Fruit fly (Drosophila melanogaster): ENCODE measurements around the gene CG6738.
A peak's percentile ranks its signal among the peaks of the same experiment; 100 is the strongest.

CG6738 gene

DNA sequence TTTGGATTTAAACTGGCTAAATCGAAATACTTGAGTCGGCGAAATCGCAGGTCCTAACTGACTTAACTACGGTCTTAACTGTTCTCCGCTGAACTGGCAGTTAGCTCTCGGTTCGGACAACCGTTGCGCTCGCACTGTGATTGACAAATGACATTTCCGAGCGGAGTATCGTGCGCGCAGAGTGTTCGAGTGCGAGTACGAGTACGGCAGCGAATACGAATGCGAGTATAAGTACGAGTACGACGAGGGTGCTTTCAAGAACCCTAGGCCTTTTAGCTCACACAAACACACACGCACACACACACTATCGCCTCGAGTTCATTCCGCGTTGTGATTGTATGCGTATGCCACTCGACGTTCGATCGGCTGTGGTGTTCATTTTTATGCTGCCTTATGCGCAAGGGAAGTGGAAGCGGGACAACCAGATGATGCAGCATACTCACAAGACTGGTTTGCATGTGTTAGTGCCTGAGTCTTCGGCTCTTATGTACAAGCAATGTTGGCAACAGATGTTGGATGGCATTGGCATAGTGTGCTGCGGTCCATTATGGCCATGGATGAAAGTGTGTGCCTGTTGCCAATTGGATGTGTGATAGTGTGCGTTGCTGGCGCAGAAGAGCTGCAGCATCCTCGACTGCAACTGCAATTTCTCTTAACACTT lies 42.5 kb downstream of the CG6738 start, which contains the start of gene hh (continued):
- no peak for TF ChIP-seq sage (GFP tag; optimal IDR thresholded peaks at IDR 0.05)
- peak; percentile 50 for TF ChIP-seq N (GFP tag; optimal IDR thresholded peaks at IDR 0.05)
- peak; percentile 21 for TF ChIP-seq Dif (GFP tag; optimal IDR thresholded peaks at IDR 0.05; ENCODE audit: partially characterized antibody)
- TF ChIP-seq Hnf4 (GFP tag; optimal IDR thresholded peaks at IDR 0.05), result no peak
- TF ChIP-seq lola (GFP tag; optimal IDR thresholded peaks at IDR 0.05), result no peak
- no peak for TF ChIP-seq CG32264 (GFP tag; optimal IDR thresholded peaks at IDR 0.05)
- no peak for TF ChIP-seq foxo (GFP tag; optimal IDR thresholded peaks at IDR 0.05)
- TF ChIP-seq tai (GFP tag; optimal IDR thresholded peaks at IDR 0.05), result no peak

DNA sequence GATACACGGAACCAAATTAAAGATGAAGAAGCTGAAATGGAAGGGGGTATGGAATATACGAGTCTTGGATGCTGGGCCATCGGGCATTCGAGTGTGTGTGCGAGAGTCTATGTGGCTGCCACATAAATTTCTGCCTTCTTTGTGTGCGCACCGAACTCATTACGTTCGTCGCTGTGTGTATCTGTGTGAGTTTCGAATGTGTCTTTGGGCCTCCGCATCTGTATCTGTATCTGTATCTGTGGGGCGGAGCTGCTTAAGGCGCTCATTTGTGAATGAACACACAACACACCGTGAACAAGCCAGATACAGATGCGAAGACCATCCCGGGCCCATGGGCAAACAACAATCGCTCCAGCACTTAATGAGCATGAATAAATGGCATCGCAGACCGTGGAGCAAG lies 44.1 kb downstream of the CG6738 start:
- TF ChIP-seq Dfd (GFP tag; optimal IDR thresholded peaks at IDR 0.05), result no peak
- no peak for TF ChIP-seq OdsH (GFP tag; optimal IDR thresholded peaks at IDR 0.05)
- no peak for TF ChIP-seq brk (GFP tag; optimal IDR thresholded peaks at IDR 0.05)
- no peak for TF ChIP-seq jim (GFP tag; optimal IDR thresholded peaks at IDR 0.05)
- TF ChIP-seq Vsx2 (GFP tag; optimal IDR thresholded peaks at IDR 0.05; ENCODE audit: partially characterized antibody), result no peak
- TF ChIP-seq dsf (GFP tag; optimal IDR thresholded peaks at IDR 0.05; ENCODE audit: borderline replicate concordance), result no peak
- TF ChIP-seq woc (GFP tag; optimal IDR thresholded peaks at IDR 0.05), result no peak
- no peak for TF ChIP-seq Rel (GFP tag; optimal IDR thresholded peaks at IDR 0.05)
- TF ChIP-seq Rel (tag; optimal IDR thresholded peaks at IDR 0.05), result no peak
- TF ChIP-seq Hr83 (GFP tag; optimal IDR thresholded peaks at IDR 0.05; ENCODE audit: poor library complexity, severe bottlenecking), result no peak
- TF ChIP-seq psq (GFP tag; optimal IDR thresholded peaks at IDR 0.05), result no peak
- no peak for TF ChIP-seq HLH106 (tag; optimal IDR thresholded peaks at IDR 0.05)
- no peak for TF ChIP-seq dl (GFP tag; optimal IDR thresholded peaks at IDR 0.05; ENCODE audit: insufficient read depth in 1 of 2, partially characterized antibody in 2 of 2)
- TF ChIP-seq Dif (GFP tag; optimal IDR thresholded peaks at IDR 0.05; ENCODE audit: partially characterized antibody), result no peak
- TF ChIP-seq lola (GFP tag; optimal IDR thresholded peaks at IDR 0.05), result no peak
- no peak for TF ChIP-seq CG32264 (GFP tag; optimal IDR thresholded peaks at IDR 0.05)
- no peak for TF ChIP-seq pan (optimal IDR thresholded peaks at IDR 0.05)

DNA sequence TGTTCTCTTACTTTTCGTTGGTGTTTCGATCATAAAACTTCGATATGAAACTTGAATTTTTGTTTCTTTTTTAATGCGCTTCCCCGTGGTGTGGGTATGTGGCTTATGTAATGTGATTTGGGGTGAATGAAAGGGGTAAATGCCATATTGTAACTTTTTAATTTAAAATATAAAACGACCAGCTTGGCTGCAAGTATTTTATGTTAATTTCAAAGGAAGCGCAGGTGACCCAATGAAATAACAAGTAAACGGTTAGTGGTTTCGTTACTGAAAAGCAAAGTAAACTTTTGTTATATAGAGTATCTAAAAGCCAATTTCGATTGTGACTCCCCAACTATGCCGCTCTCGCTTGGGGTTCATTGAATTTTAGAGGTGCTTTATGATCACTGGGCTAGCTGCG lies 45.3 kb downstream of the CG6738 start:
- TF ChIP-seq fru (GFP tag; optimal IDR thresholded peaks at IDR 0.05), result peak; percentile 35
- peak; percentile 48 for TF ChIP-seq h (GFP tag; optimal IDR thresholded peaks at IDR 0.05)
- TF ChIP-seq woc (GFP tag; optimal IDR thresholded peaks at IDR 0.05), result peak; percentile 30
- TF ChIP-seq CrebA (GFP tag; optimal IDR thresholded peaks at IDR 0.05; ENCODE audit: borderline replicate concordance), result no peak
- TF ChIP-seq sv (GFP tag; optimal IDR thresholded peaks at IDR 0.05), result no peak
- TF ChIP-seq ey (GFP tag; optimal IDR thresholded peaks at IDR 0.05), result peak; percentile 13
- TF ChIP-seq psq (GFP tag; optimal IDR thresholded peaks at IDR 0.05), result peak; percentile 26
- TF ChIP-seq tai (GFP tag; optimal IDR thresholded peaks at IDR 0.05), result no peak
- TF ChIP-seq Sp1 (GFP tag; optimal IDR thresholded peaks at IDR 0.05), result peak; percentile 14
- no peak for TF ChIP-seq GATAd (GFP tag; optimal IDR thresholded peaks at IDR 0.05)
- no peak for TF ChIP-seq Abd-B (GFP tag; optimal IDR thresholded peaks at IDR 0.05)
- no peak for TF ChIP-seq Myc (optimal IDR thresholded peaks at IDR 0.05)
- no peak for TF ChIP-seq Hr83 (GFP tag; optimal IDR thresholded peaks at IDR 0.05; ENCODE audit: poor library complexity, severe bottlenecking)
- peak; percentile 15 for TF ChIP-seq OdsH (GFP tag; optimal IDR thresholded peaks at IDR 0.05)
- TF ChIP-seq rgr (GFP tag; optimal IDR thresholded peaks at IDR 0.05), result peak; percentile 34
- no peak for TF ChIP-seq dl (GFP tag; optimal IDR thresholded peaks at IDR 0.05; ENCODE audit: insufficient read depth in 1 of 2, partially characterized antibody in 2 of 2)
- TF ChIP-seq HLH106 (tag; optimal IDR thresholded peaks at IDR 0.05), result peak; percentile 37

DNA sequence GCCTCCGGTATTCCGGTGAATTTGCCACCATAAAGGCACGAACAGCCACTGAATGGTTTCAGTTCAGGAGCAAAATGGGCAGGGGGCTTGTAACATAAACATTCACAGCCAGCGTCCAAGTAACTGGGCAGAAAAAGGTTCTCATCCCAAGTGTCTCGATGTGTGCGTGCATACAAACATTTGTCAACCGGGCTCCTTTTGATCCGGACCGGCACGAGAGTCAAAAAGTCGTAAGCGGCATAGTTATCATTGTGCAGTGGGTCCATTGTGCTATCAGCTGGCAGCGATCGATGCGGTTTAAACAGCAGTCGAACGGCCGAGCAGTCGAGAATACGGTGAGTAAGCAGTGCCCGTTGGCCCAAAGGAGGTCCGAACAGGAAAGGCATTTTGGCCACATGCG lies 46.3 kb downstream of the CG6738 start:
- TF ChIP-seq Rel (GFP tag; optimal IDR thresholded peaks at IDR 0.05) (no peak), Rel (tag; optimal IDR thresholded peaks at IDR 0.05) (no peak)

DNA sequence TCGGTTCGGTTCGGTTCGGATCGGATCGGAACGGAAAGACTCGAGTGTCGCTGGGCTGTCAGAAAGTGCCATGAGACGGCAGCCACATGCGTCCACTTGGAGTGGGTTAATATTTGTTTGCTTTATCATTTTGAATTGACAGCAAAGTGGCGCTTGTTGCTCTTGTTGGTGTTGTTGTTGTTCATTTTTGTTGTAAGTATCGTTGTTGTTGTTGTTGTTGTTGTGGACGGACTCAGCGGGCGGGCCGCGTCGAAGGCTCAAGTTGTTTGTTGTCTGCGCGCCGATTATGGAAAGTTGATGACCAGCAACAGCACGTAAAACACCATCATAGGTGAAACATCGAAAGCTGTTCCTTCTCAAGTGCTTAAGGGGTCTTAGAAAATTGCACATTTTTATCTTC lies 47.7 kb downstream of the CG6738 start:
- no peak for TF ChIP-seq Mio (GFP tag; optimal IDR thresholded peaks at IDR 0.05)
- TF ChIP-seq tai (GFP tag; optimal IDR thresholded peaks at IDR 0.05), result no peak
